Fruit fly (Drosophila melanogaster) whole organism, embryonic: ENCODE results near the gene Ugt35E2.

ENCODE experiments used
- CG10959 ChIP-seq: fragments of 200-800 bp; sonication (Bioruptor generic); IDR thresholded peaks from 2 replicates; pipeline ENCODE4 v1.3.6; 2022; ENCODE audit warnings: missing biosample characterization, missing genetic modification characterization
- CG12769 ChIP-seq: fragments of 200-800 bp; sonication (Bioruptor generic); optimal IDR thresholded peaks from 2 replicates; lab custom pipeline; 2019; ENCODE audit warnings: missing biosample characterization, mild to moderate bottlenecking, missing genetic modification characterization, moderate library complexity
- CG13287 ChIP-seq: fragments of 200-800 bp; sonication (Bioruptor generic); IDR thresholded peaks from 2 replicates; pipeline ENCODE4 v1.3.6; 2022; ENCODE audit warnings: missing biosample characterization, missing genetic modification characterization; ENCODE audit not compliant: partially characterized antibody
- CG14441 ChIP-seq: fragments of 200-800 bp; sonication (Bioruptor generic); IDR thresholded peaks from 2 replicates; pipeline ENCODE4 v1.3.6; 2022; ENCODE audit warnings: missing biosample characterization, missing genetic modification characterization
- CG15514 ChIP-seq: fragments of 200-800 bp; sonication (Bioruptor generic); optimal IDR thresholded peaks from 3 replicates; lab custom pipeline; 2017; ENCODE audit warnings: missing biosample characterization, missing genetic modification characterization, mild to moderate bottlenecking, moderate library complexity, missing genetic modification reagents
- CG1647 ChIP-seq: fragments of 200-800 bp; sonication (Bioruptor generic); optimal IDR thresholded peaks from 3 replicates; lab custom pipeline; 2016; ENCODE audit warnings: missing biosample characterization, missing genetic modification characterization
- CG18011 ChIP-seq: fragments of 200-800 bp; sonication (Bioruptor generic); optimal IDR thresholded peaks from 2 replicates; lab custom pipeline; 2017; ENCODE audit warnings: missing biosample characterization, missing genetic modification characterization, mild to moderate bottlenecking, moderate library complexity, missing genotype
- CG18599 ChIP-seq: fragments of 200-800 bp; sonication (Bioruptor generic); optimal IDR thresholded peaks from 3 replicates; lab custom pipeline; 2017; ENCODE audit warnings: missing biosample characterization, missing genetic modification characterization, mild to moderate bottlenecking, moderate library complexity, missing genetic modification reagents
- CG18619 ChIP-seq: fragments of 200-800 bp; sonication (Bioruptor generic); optimal IDR thresholded peaks from 3 replicates; lab custom pipeline; 2017; ENCODE audit warnings: missing biosample characterization, mild to moderate bottlenecking, missing genetic modification characterization
- CG30020 ChIP-seq: fragments of 200-800 bp; optimal IDR thresholded peaks from 2 replicates; lab custom pipeline; 2019; ENCODE audit warnings: missing biosample characterization, mild to moderate bottlenecking, missing genetic modification characterization, moderate library complexity
- CG32532 ChIP-seq: fragments of 200-800 bp; sonication (Bioruptor generic); IDR thresholded peaks from 2 replicates; pipeline ENCODE4 v1.3.6; 2022; ENCODE audit warnings: missing biosample characterization, missing genetic modification characterization
- CG3281 ChIP-seq: fragments of 200-800 bp; sonication (Bioruptor generic); optimal IDR thresholded peaks from 3 replicates; lab custom pipeline; 2017; ENCODE audit warnings: missing biosample characterization, mild to moderate bottlenecking, missing genetic modification characterization
- CG34376 ChIP-seq: fragments of 200-800 bp; sonication (Bioruptor generic); optimal IDR thresholded peaks from 2 replicates; lab custom pipeline; 2018; ENCODE audit warnings: missing biosample characterization, mild to moderate bottlenecking, missing genetic modification characterization
- CG4820 ChIP-seq: fragments of 200-800 bp; sonication (Bioruptor generic); optimal IDR thresholded peaks from 3 replicates; lab custom pipeline; 2016; ENCODE audit warnings: missing biosample characterization, missing genetic modification characterization
- CG7372 ChIP-seq: fragments of 200-800 bp; sonication (Bioruptor generic); IDR thresholded peaks from 2 replicates; pipeline ENCODE4 v1.3.6; 2022; ENCODE audit warnings: missing biosample characterization, missing genetic modification characterization
- GATAe ChIP-seq: fragments of 200-800 bp; sonication (Bioruptor generic); conservative IDR thresholded peaks from 2 replicates; pipeline ENCODE4 v1.3.6; 2022; ENCODE audit warnings: missing biosample characterization, missing genetic modification characterization
- Gug ChIP-seq: fragments of 200-800 bp; sonication (Bioruptor generic); IDR thresholded peaks from 4 replicates; pipeline ENCODE4 v1.3.6; 2022; ENCODE audit warnings: missing biosample characterization, missing genetic modification characterization
- Hand ChIP-seq: fragments of 200-800 bp; sonication (Bioruptor generic); optimal IDR thresholded peaks from 2 replicates; lab custom pipeline; 2017; ENCODE audit warnings: mild to moderate bottlenecking, missing biosample characterization, missing genetic modification reagents, missing genetic modification characterization
- HmgZ ChIP-seq: fragments of 200-800 bp; sonication (Bioruptor generic); optimal IDR thresholded peaks from 2 replicates; lab custom pipeline; 2018; ENCODE audit warnings: missing biosample characterization, mild to moderate bottlenecking, missing genetic modification characterization
- MBD-R2 ChIP-seq: fragments of 200-800 bp; sonication (Bioruptor generic); IDR thresholded peaks from 2 replicates; pipeline ENCODE4 v1.3.6; 2022; ENCODE audit warnings: missing biosample characterization, missing genetic modification characterization
- Trl ChIP-seq, 3 experiments: fragments of >200 bp in 2 of 3; fragments of 200-800 bp in 1 of 3; sonication (Bioruptor generic) in 1 of 3; optimal IDR thresholded peaks; 2 replicates in 1 of 3; 3 replicates in 2 of 3; lab custom pipeline; 2016 to 2017; ENCODE audit warnings: missing biosample characterization in 1 of 3, missing genetic modification characterization in 1 of 3
- abd-A ChIP-seq: fragments of 200-800 bp; sonication (Bioruptor generic); optimal IDR thresholded peaks from 3 replicates; lab custom pipeline; 2019; ENCODE audit warnings: missing biosample characterization, mild to moderate bottlenecking, missing genetic modification characterization, moderate library complexity
- ap ChIP-seq: fragments of 200-800 bp; sonication (Bioruptor generic); IDR thresholded peaks from 2 replicates; pipeline ENCODE4 v1.3.6; 2022; ENCODE audit warnings: missing biosample characterization, missing genetic modification characterization
- bab2 ChIP-seq: fragments of 200-800 bp; sonication (Bioruptor generic); optimal IDR thresholded peaks from 2 replicates; lab custom pipeline; 2016; ENCODE audit warnings: missing biosample characterization, missing genetic modification characterization
- bbx ChIP-seq: fragments of 200-800 bp; sonication (Bioruptor generic); IDR thresholded peaks from 2 replicates; pipeline ENCODE4 v1.3.6; 2022; ENCODE audit warnings: missing biosample characterization, missing genetic modification characterization; ENCODE audit not compliant: partially characterized antibody
- corto ChIP-seq: fragments of 200-800 bp; sonication (Bioruptor generic); optimal IDR thresholded peaks from 2 replicates; lab custom pipeline; 2016; ENCODE audit warnings: missing biosample characterization, mild to moderate bottlenecking, missing genetic modification characterization, moderate library complexity
- cwo ChIP-seq: fragments of 200-800 bp; sonication (Bioruptor generic); optimal IDR thresholded peaks from 3 replicates; lab custom pipeline; 2017; ENCODE audit warnings: missing biosample characterization, missing genetic modification characterization, mild to moderate bottlenecking, moderate library complexity, missing genetic modification reagents
- danr ChIP-seq: fragments of 200-800 bp; sonication (Bioruptor generic); IDR thresholded peaks from 2 replicates; pipeline ENCODE4 v1.3.6; 2022; ENCODE audit warnings: missing biosample characterization, missing genetic modification characterization
- esg ChIP-seq: fragments of 200-800 bp; sonication (Bioruptor generic); conservative IDR thresholded peaks from 2 replicates; pipeline ENCODE4 v1.3.6; 2022; ENCODE audit warnings: missing biosample characterization, missing genetic modification characterization
- eve ChIP-seq, 2 experiments: fragments of >200 bp; optimal IDR thresholded peaks; 2 replicates each; lab custom pipeline; 2017; ENCODE audit warnings: missing biosample characterization in 2 of 2, missing genetic modification characterization in 2 of 2
- exex ChIP-seq: fragments of 200-800 bp; sonication (Bioruptor generic); optimal IDR thresholded peaks from 4 replicates; lab custom pipeline; 2018; ENCODE audit warnings: missing biosample characterization, mild to moderate bottlenecking, missing genetic modification characterization, moderate library complexity
- fd3F ChIP-seq: fragments of 200-800 bp; sonication (Bioruptor generic); optimal IDR thresholded peaks from 2 replicates; lab custom pipeline; 2018; ENCODE audit warnings: missing biosample characterization, mild to moderate bottlenecking, missing genetic modification characterization, moderate library complexity
- grn ChIP-seq: fragments of 200-800 bp; sonication (Bioruptor generic); optimal IDR thresholded peaks from 3 replicates; lab custom pipeline; 2017; ENCODE audit warnings: missing biosample characterization, missing genetic modification characterization
- her ChIP-seq: fragments of 200-800 bp; sonication (Bioruptor generic); optimal IDR thresholded peaks from 2 replicates; lab custom pipeline; 2016; ENCODE audit warnings: missing biosample characterization, missing genetic modification characterization
- inv ChIP-seq: fragments of 200-800 bp; sonication (Bioruptor generic); IDR thresholded peaks from 2 replicates; pipeline ENCODE4 v1.3.6; 2022; ENCODE audit warnings: missing biosample characterization, missing genetic modification characterization; ENCODE audit not compliant: partially characterized antibody
- kah ChIP-seq: fragments of 200-800 bp; sonication (Bioruptor generic); optimal IDR thresholded peaks from 2 replicates; lab custom pipeline; 2018; ENCODE audit warnings: missing biosample characterization, mild to moderate bottlenecking, missing genetic modification characterization
- kni ChIP-seq: fragments of 200-800 bp; sonication (Bioruptor generic); optimal IDR thresholded peaks from 3 replicates; lab custom pipeline; 2017; ENCODE audit warnings: mild to moderate bottlenecking, missing biosample characterization, missing genetic modification reagents, missing genetic modification characterization
- mam ChIP-seq: fragments of 200-800 bp; sonication (Bioruptor generic); optimal IDR thresholded peaks from 3 replicates; lab custom pipeline; 2016; ENCODE audit warnings: missing biosample characterization, missing genetic modification characterization
- mirr ChIP-seq: fragments of 200-800 bp; sonication (Bioruptor generic); optimal IDR thresholded peaks from 3 replicates; lab custom pipeline; 2018; ENCODE audit warnings: missing biosample characterization, mild to moderate bottlenecking, missing genetic modification characterization
- odd ChIP-seq: fragments of 200-800 bp; sonication (Bioruptor generic); optimal IDR thresholded peaks from 2 replicates; lab custom pipeline; 2017; ENCODE audit warnings: missing biosample characterization, mild to moderate bottlenecking, missing genetic modification characterization
- slbo ChIP-seq: fragments of 200-800 bp; sonication (Bioruptor generic); IDR thresholded peaks from 2 replicates; pipeline ENCODE4 v1.3.6; 2022; ENCODE audit warnings: missing biosample characterization, missing genetic modification characterization
- so ChIP-seq: fragments of 200-800 bp; sonication (Bioruptor generic); IDR thresholded peaks from 3 replicates; pipeline ENCODE4 v1.3.6; 2022; ENCODE audit warnings: missing biosample characterization, missing genetic modification characterization
- sob ChIP-seq: fragments of 200-800 bp; sonication (Bioruptor generic); IDR thresholded peaks from 2 replicates; pipeline ENCODE4 v1.3.6; 2022; ENCODE audit warnings: missing biosample characterization, missing genetic modification characterization
- sug ChIP-seq: fragments of 200-800 bp; optimal IDR thresholded peaks from 2 replicates; lab custom pipeline; 2019; ENCODE audit warnings: missing biosample characterization, mild to moderate bottlenecking, missing genetic modification characterization, moderate library complexity
- toy ChIP-seq: fragments of 200-800 bp; sonication (Bioruptor generic); IDR thresholded peaks from 2 replicates; pipeline ENCODE4 v1.3.6; 2022; ENCODE audit warnings: missing biosample characterization, missing genetic modification characterization
- twi ChIP-seq: fragments of 200-800 bp; optimal IDR thresholded peaks from 2 replicates; lab custom pipeline; 2019; ENCODE audit warnings: missing biosample characterization, mild to moderate bottlenecking, missing genetic modification characterization, moderate library complexity
- zen2 ChIP-seq: fragments of 200-800 bp; sonication (Bioruptor generic); IDR thresholded peaks from 3 replicates; pipeline ENCODE4 v1.3.6; 2022; ENCODE audit warnings: missing biosample characterization, missing genetic modification characterization; ENCODE audit not compliant: partially characterized antibody

The Ugt35E2 gene

dm6 chr3R:11156858-11157257 is 10.9 kb downstream of the Ugt35E2 start, which contains the start of gene Ugt302C1 (continued):
- TF ChIP-seq Trl (optimal IDR thresholded peaks at IDR 0.05; lab: Kevin White, UChicago) (peak; percentile 84 to 98), Trl (GFP tag; optimal IDR thresholded peaks at IDR 0.05; lab: Kevin White, UChicago) (peak; percentile 3), CG15514 (GFP tag; lab: Kevin White, UChicago) (peak; percentile 7), fd3F (GFP tag; lab: Kevin White, UChicago) (no peak), HmgZ (peak; percentile 10), CG13287 (GFP tag; lab: Robert Waterston, UW) (peak; percentile 62; the same call in 1 of the 2 replicates), toy (no peak), abd-A (tag; lab: Kevin White, UChicago) (no peak), corto (GFP tag; lab: Kevin White, UChicago) (peak; percentile 16), ap (GFP tag; lab: Robert Waterston, UW) (no peak), bab2 (GFP tag; lab: Kevin White, UChicago) (no peak), sob (peak; percentile 48; the same call in 1 of the 2 replicates), CG4820 (no peak), CG30020 (tag; lab: Kevin White, UChicago) (no peak), kni (peak; percentile 71), slbo (GFP tag; lab: Robert Waterston, UW) (0 out of 2 replicates have a peak, but pooled peaks have one; percentile 34)
- TF ChIP-seq, all 482 proteins: peak for 53

- TF ChIP-seq kah (GFP tag; lab: Kevin White, UChicago): no peak
- peak; percentile 87 for TF ChIP-seq exex
- TF ChIP-seq mirr: peak; percentile 41
- no peak for TF ChIP-seq Gug (GFP tag; lab: Robert Waterston, UW)
- peak; percentile 86 for TF ChIP-seq cwo (GFP tag; lab: Kevin White, UChicago)
- TF ChIP-seq CG12769 (tag; lab: Kevin White, UChicago): no peak
- peak; percentile 58 for TF ChIP-seq sug (tag; lab: Kevin White, UChicago)
- TF ChIP-seq zen2 (GFP tag; lab: Robert Waterston, UW): no peak
- no peak for TF ChIP-seq her (GFP tag; lab: Kevin White, UChicago)
- TF ChIP-seq MBD-R2 (GFP tag; lab: Robert Waterston, UW): no peak
- peak; percentile 17; the same call in 1 of the 2 replicates for TF ChIP-seq GATAe
- no peak for TF ChIP-seq bbx (GFP tag; lab: Robert Waterston, UW)
- TF ChIP-seq CG1647 (GFP tag; lab: Kevin White, UChicago): no peak
- no peak for TF ChIP-seq CG14441 (GFP tag; lab: Robert Waterston, UW)
- peak; percentile 59 for TF ChIP-seq grn (GFP tag; lab: Kevin White, UChicago)
- no peak for TF ChIP-seq CG18599
- peak; percentile 38 for TF ChIP-seq CG34376 (GFP tag; lab: Kevin White, UChicago)
- no peak for TF ChIP-seq eve (GFP tag; optimal IDR thresholded peaks at IDR 0.05; lab: Kevin White, UChicago)
Observed at dm6 chr3R:11154576-11155113, 13.1 kb downstream of the Ugt35E2 start, which contains the start of gene Ugt302E1. TSS of gene Ugt302E1 (plus strand) at chr3R:11154626.

- no peak for TF ChIP-seq danr (GFP tag; lab: Robert Waterston, UW)
- no peak for TF ChIP-seq zen2 (GFP tag; lab: Robert Waterston, UW)
- TF ChIP-seq CG3281: peak; percentile 56
- TF ChIP-seq esg (GFP tag; lab: Robert Waterston, UW): no peak
- no peak for TF ChIP-seq CG18619 (GFP tag; lab: Kevin White, UChicago)
- no peak for TF ChIP-seq so (GFP tag; lab: Robert Waterston, UW)
- TF ChIP-seq odd (GFP tag; lab: Kevin White, UChicago): no peak
- TF ChIP-seq CG18011 (GFP tag; lab: Kevin White, UChicago): no peak
- TF ChIP-seq CG32532 (GFP tag; lab: Robert Waterston, UW): peak; percentile 75
- no peak for TF ChIP-seq mam (GFP tag; lab: Kevin White, UChicago)
- no peak for TF ChIP-seq CG10959
- TF ChIP-seq cwo (GFP tag; lab: Kevin White, UChicago): peak; percentile 37
- TF ChIP-seq inv: no peak
- no peak for TF ChIP-seq Hand (GFP tag; lab: Kevin White, UChicago)
- TF ChIP-seq CG7372 (GFP tag; lab: Robert Waterston, UW): no peak
- no peak for TF ChIP-seq eve (GFP tag; optimal IDR thresholded peaks at IDR 0.05; lab: Kevin White, UChicago)
- TF ChIP-seq twi (tag; lab: Kevin White, UChicago): no peak
Observed at dm6 chr3R:11153799-11154273, 13.9 kb downstream of the Ugt35E2 start, which contains the start of gene Ugt302K1. TSS of gene Ugt302K1 (minus strand) at chr3R:11153849.
